Worm (Caenorhabditis elegans) whole organism, L3 larva: Measurements from ENCODE around the gene C05B5.11.

Experiments used
- R02D3.7 ChIP-seq: fragments of 150-350 bp; optimal IDR thresholded peaks from 2 replicates; lab custom pipeline; 2014; ENCODE audit warnings: missing biosample characterization, missing genetic modification characterization
- ZK546.5 ChIP-seq: sonication (generic microtip); optimal IDR thresholded peaks from 2 replicates; lab custom pipeline; 2017; ENCODE audit warnings: missing biosample characterization, missing genetic modification characterization
- aly-2 ChIP-seq: fragments of 150-350 bp; optimal IDR thresholded peaks from 2 replicates; lab custom pipeline; 2014; ENCODE audit warnings: missing biosample characterization, missing genetic modification characterization
- ama-1 ChIP-seq: fragments of 150-350 bp; optimal IDR thresholded peaks from 2 replicates; lab custom pipeline; 2018
- ceh-16 ChIP-seq: sonication (generic microtip); optimal IDR thresholded peaks from 2 replicates; lab custom pipeline; 2017; ENCODE audit warnings: missing biosample characterization, missing genetic modification characterization
- ceh-28 ChIP-seq: fragments of 150-350 bp; optimal IDR thresholded peaks from 2 replicates; lab custom pipeline; 2014; ENCODE audit warnings: missing biosample characterization, missing genetic modification reagents, missing genetic modification characterization
- ceh-82 ChIP-seq: fragments of 150-350 bp; optimal IDR thresholded peaks from 2 replicates; lab custom pipeline; 2014; ENCODE audit warnings: missing biosample characterization, missing genetic modification characterization
- ceh-9 ChIP-seq: sonication (generic microtip); optimal IDR thresholded peaks from 2 replicates; lab custom pipeline; 2018; ENCODE audit warnings: missing biosample characterization, missing genetic modification characterization
- daf-12 ChIP-seq: fragments of 150-350 bp; optimal IDR thresholded peaks from 2 replicates; lab custom pipeline; 2014; ENCODE audit warnings: missing biosample characterization, missing genetic modification reagents, missing genetic modification characterization
- egl-27 ChIP-seq: sonication (generic microtip); optimal IDR thresholded peaks from 4 replicates; lab custom pipeline; 2017; ENCODE audit warnings: missing biosample characterization, missing genetic modification reagents, missing genetic modification characterization
- egl-5 ChIP-seq: fragments of 150-350 bp; optimal IDR thresholded peaks from 2 replicates; lab custom pipeline; 2017; ENCODE audit warnings: missing biosample characterization, missing genetic modification reagents, missing genetic modification characterization, inconsistent platforms
- elt-1 ChIP-seq: fragments of 150-350 bp; optimal IDR thresholded peaks from 2 replicates; lab custom pipeline; 2014; ENCODE audit warnings: missing biosample characterization, missing genetic modification characterization
- elt-2 ChIP-seq: sonication (generic microtip); optimal IDR thresholded peaks from 2 replicates; lab custom pipeline; 2016; ENCODE audit warnings: missing genetic modification reagents, mild to moderate bottlenecking, missing genetic modification characterization, missing compliant biosample characterization
- elt-3 ChIP-seq, 3 experiments: fragments of 150-350 bp in 1 of 3; sonication (generic microtip) in 2 of 3; optimal IDR thresholded peaks; 2 replicates in 2 of 3; 4 replicates in 1 of 3; lab custom pipeline; 2014 to 2017; ENCODE audit warnings: missing biosample characterization in 3 of 3, missing genetic modification characterization in 3 of 3
- eor-1 ChIP-seq, 2 experiments: fragments of 150-350 bp; optimal IDR thresholded peaks; 2 replicates each; lab custom pipeline; 2014 to 2018; ENCODE audit warnings: missing biosample characterization in 2 of 2, missing genetic modification characterization in 2 of 2
- fkh-10 ChIP-seq: sonication (generic microtip); optimal IDR thresholded peaks from 2 replicates; lab custom pipeline; 2017; ENCODE audit warnings: missing biosample characterization, missing genetic modification reagents, missing genetic modification characterization
- fkh-2 ChIP-seq: fragments of 150-350 bp; optimal IDR thresholded peaks from 2 replicates; lab custom pipeline; 2014; ENCODE audit warnings: missing biosample characterization, missing genetic modification reagents, missing genetic modification characterization
- fos-1 ChIP-seq: fragments of 150-350 bp; optimal IDR thresholded peaks from 2 replicates; lab custom pipeline; 2014; ENCODE audit warnings: missing biosample characterization, missing genetic modification characterization
- hmg-11 ChIP-seq: sonication (generic microtip); optimal IDR thresholded peaks from 2 replicates; lab custom pipeline; 2016; ENCODE audit warnings: missing genetic modification characterization, missing compliant biosample characterization
- jun-1 ChIP-seq: fragments of 150-350 bp; optimal IDR thresholded peaks from 2 replicates; lab custom pipeline; 2014; ENCODE audit warnings: missing biosample characterization, missing genetic modification reagents, missing genetic modification characterization
- lin-15B ChIP-seq: fragments of 150-350 bp; optimal IDR thresholded peaks from 2 replicates; lab custom pipeline; 2014; ENCODE audit warnings: missing biosample characterization, missing genetic modification characterization
- lin-39 ChIP-seq: fragments of 150-350 bp; optimal IDR thresholded peaks from 2 replicates; lab custom pipeline; 2018; ENCODE audit warnings: missing biosample characterization, missing genetic modification reagents, missing genetic modification characterization
- lsy-12 ChIP-seq: sonication (generic microtip); optimal IDR thresholded peaks from 2 replicates; lab custom pipeline; 2016; ENCODE audit warnings: mild to moderate bottlenecking, missing genetic modification characterization, missing compliant biosample characterization
- mdl-1 ChIP-seq: fragments of 150-350 bp; optimal IDR thresholded peaks from 2 replicates; lab custom pipeline; 2014; ENCODE audit warnings: missing biosample characterization, missing genetic modification characterization
- nfya-1 ChIP-seq: sonication (generic microtip); optimal IDR thresholded peaks from 2 replicates; lab custom pipeline; 2017; ENCODE audit warnings: missing genetic modification characterization, mild to moderate bottlenecking, missing compliant biosample characterization, antibody characterized with exemption, moderate library complexity; ENCODE audit not compliant: insufficient read depth
- nhr-11 ChIP-seq: fragments of 150-350 bp; optimal IDR thresholded peaks from 2 replicates; lab custom pipeline; 2014; ENCODE audit warnings: missing biosample characterization, missing genetic modification characterization
- nhr-12 ChIP-seq: fragments of 150-350 bp; optimal IDR thresholded peaks from 2 replicates; lab custom pipeline; 2014; ENCODE audit warnings: missing biosample characterization, missing genetic modification characterization
- nhr-23 ChIP-seq: fragments of 150-350 bp; optimal IDR thresholded peaks from 2 replicates; lab custom pipeline; 2014; ENCODE audit warnings: missing biosample characterization, missing genetic modification reagents, missing genetic modification characterization
- nhr-237 ChIP-seq: fragments of 150-350 bp; optimal IDR thresholded peaks from 2 replicates; lab custom pipeline; 2014; ENCODE audit warnings: missing biosample characterization, missing genetic modification characterization
- nhr-25 ChIP-seq: sonication (generic microtip); optimal IDR thresholded peaks from 2 replicates; lab custom pipeline; 2017; ENCODE audit warnings: missing biosample characterization, missing genetic modification characterization
- nhr-28 ChIP-seq: fragments of 150-350 bp; optimal IDR thresholded peaks from 2 replicates; lab custom pipeline; 2014; ENCODE audit warnings: missing biosample characterization, missing genetic modification characterization
- nhr-43 ChIP-seq: sonication (generic microtip); optimal IDR thresholded peaks from 2 replicates; lab custom pipeline; 2016; ENCODE audit warnings: mild to moderate bottlenecking, missing genetic modification characterization, missing compliant biosample characterization; ENCODE audit not compliant: poor library complexity, severe bottlenecking
- nhr-67 ChIP-seq: fragments of 150-350 bp; optimal IDR thresholded peaks from 2 replicates; lab custom pipeline; 2014; ENCODE audit warnings: missing biosample characterization, missing genetic modification characterization
- nhr-76 ChIP-seq: fragments of 150-350 bp; sonication (generic microtip); optimal IDR thresholded peaks from 5 replicates; lab custom pipeline; 2014; ENCODE audit warnings: missing biosample characterization, missing genetic modification characterization
- nhr-77 ChIP-seq: fragments of 150-350 bp; optimal IDR thresholded peaks from 2 replicates; lab custom pipeline; 2014; ENCODE audit warnings: missing biosample characterization, missing genetic modification characterization
- pha-4 ChIP-seq: fragments of 150-350 bp; optimal IDR thresholded peaks from 2 replicates; lab custom pipeline; 2014; ENCODE audit warnings: missing biosample characterization, missing genetic modification reagents, missing genetic modification characterization
- pqm-1 ChIP-seq: fragments of 150-350 bp; optimal IDR thresholded peaks from 2 replicates; lab custom pipeline; 2017; ENCODE audit warnings: missing biosample characterization, missing genetic modification characterization, inconsistent platforms
- sea-2 ChIP-seq: fragments of 150-350 bp; sonication (generic microtip); optimal IDR thresholded peaks from 4 replicates; lab custom pipeline; 2014; ENCODE audit warnings: missing biosample characterization, missing genetic modification reagents, missing genetic modification characterization
- skn-1 ChIP-seq: fragments of 150-350 bp; optimal IDR thresholded peaks from 2 replicates; lab custom pipeline; 2014; ENCODE audit warnings: missing biosample characterization, missing genetic modification characterization
- snpc-4 ChIP-seq: fragments of 150-350 bp; optimal IDR thresholded peaks from 2 replicates; lab custom pipeline; 2014; ENCODE audit warnings: missing biosample characterization, missing genetic modification characterization
- tbx-2 ChIP-seq: sonication (generic microtip); optimal IDR thresholded peaks from 2 replicates; lab custom pipeline; 2016; ENCODE audit warnings: mild to moderate bottlenecking, missing genetic modification characterization, missing compliant biosample characterization
- unc-39 ChIP-seq: sonication (generic microtip); optimal IDR thresholded peaks from 4 replicates; lab custom pipeline; 2017; ENCODE audit warnings: missing biosample characterization, missing genetic modification characterization
- unc-62 ChIP-seq: fragments of 150-350 bp; sonication (generic microtip); optimal IDR thresholded peaks from 4 replicates; lab custom pipeline; 2014; ENCODE audit warnings: missing biosample characterization, missing genetic modification reagents, missing genetic modification characterization
- zag-1 ChIP-seq: fragments of 150-350 bp; optimal IDR thresholded peaks from 2 replicates; lab custom pipeline; 2014; ENCODE audit warnings: missing biosample characterization, missing genetic modification characterization
- ztf-11 ChIP-seq: fragments of 150-350 bp; optimal IDR thresholded peaks from 2 replicates; lab custom pipeline; 2014; ENCODE audit warnings: missing biosample characterization, missing genetic modification characterization
- ztf-4 ChIP-seq: fragments of 150-350 bp; optimal IDR thresholded peaks from 2 replicates; lab custom pipeline; 2014; ENCODE audit warnings: missing biosample characterization, missing genetic modification characterization

C05B5.11 gene

ce11 chrIII:10004213-10004612, at the start of gene C05B5.11:
Gene C05B5.11, plus strand, starts transcription at chrIII:10004513.
- TF ChIP-seq ztf-11 (tag; lab: Kevin White, UChicago) (no peak), nhr-23 (tag; lab: Kevin White, UChicago) (no peak), ceh-28 (tag; lab: Kevin White, UChicago) (no peak), ceh-9 (no peak), tbx-2 (tag; lab: Kevin White, UChicago) (no peak), unc-62 (GFP tag; lab: Kevin White, UChicago) (no peak), hmg-11 (tag; lab: Kevin White, UChicago) (no peak), skn-1 (tag; lab: Kevin White, UChicago) (no peak), zag-1 (tag; lab: Kevin White, UChicago) (no peak), elt-2 (tag; lab: Kevin White, UChicago) (no peak), sea-2 (GFP tag; lab: Kevin White, UChicago) (no peak), ama-1 (lab: Kevin White, UChicago) (no peak)

- TF ChIP-seq egl-5 (tag; lab: Kevin White, UChicago): peak; percentile 11
- no peak for TF ChIP-seq nhr-77
- TF ChIP-seq lin-15B (tag; lab: Kevin White, UChicago): peak; percentile 17
- no peak for TF ChIP-seq fkh-10 (GFP tag; lab: Kevin White, UChicago)
- no peak for TF ChIP-seq unc-39 (tag; lab: Kevin White, UChicago)
- peak; percentile 60 for TF ChIP-seq pha-4
These were observed 48.2 kb upstream of the C05B5.11 start, which contains the start of gene mog-1 for ce11 chrIII:9956123-9956522. Gene mog-1, minus strand, starts transcription at chrIII:9956215.

- TF ChIP-seq hmg-11 (tag; lab: Kevin White, UChicago) (no peak), aly-2 (tag; lab: Kevin White, UChicago) (no peak), elt-3 (tag; optimal IDR thresholded peaks at IDR 0.05; lab: Kevin White, UChicago) (no peak), unc-39 (tag; lab: Kevin White, UChicago) (no peak), skn-1 (tag; lab: Kevin White, UChicago) (no peak), nhr-67 (tag; lab: Kevin White, UChicago) (no peak), mdl-1 (tag; lab: Kevin White, UChicago) (no peak), nhr-11 (tag; lab: Kevin White, UChicago) (no peak), tbx-2 (tag; lab: Kevin White, UChicago) (no peak), fos-1 (tag; lab: Kevin White, UChicago) (peak; percentile 62), lin-15B (tag; lab: Kevin White, UChicago) (no peak), egl-27 (tag; lab: Kevin White, UChicago) (no peak), nhr-237 (tag; lab: Kevin White, UChicago) (no peak), snpc-4 (tag; lab: Kevin White, UChicago) (peak; percentile 3), daf-12 (tag; lab: Kevin White, UChicago) (no peak), sea-2 (GFP tag; lab: Kevin White, UChicago) (no peak), pqm-1 (tag; lab: Kevin White, UChicago) (peak; percentile 50), lsy-12 (tag; lab: Kevin White, UChicago) (no peak), nhr-76 (tag; lab: Kevin White, UChicago) (no peak), fkh-10 (GFP tag; lab: Kevin White, UChicago) (no peak), ZK546.5 (tag; lab: Kevin White, UChicago) (no peak), jun-1 (tag; lab: Kevin White, UChicago) (peak; percentile 66), ztf-11 (tag; lab: Kevin White, UChicago) (no peak), nhr-28 (tag; lab: Kevin White, UChicago) (no peak), nfya-1 (tag; lab: Kevin White, UChicago) (peak; percentile 20), ceh-9 (no peak), nhr-23 (tag; lab: Kevin White, UChicago) (no peak), egl-5 (tag; lab: Kevin White, UChicago) (no peak), eor-1 (tag; optimal IDR thresholded peaks at IDR 0.05; lab: Kevin White, UChicago) (no peak), lin-39 (tag; lab: Kevin White, UChicago) (no peak), elt-2 (tag; lab: Kevin White, UChicago) (peak; percentile 52), fkh-2 (no peak), nhr-43 (no peak), nhr-25 (tag; lab: Kevin White, UChicago) (no peak), R02D3.7 (tag; lab: Kevin White, UChicago) (no peak), ama-1 (lab: Kevin White, UChicago) (no peak), nhr-77 (no peak), elt-1 (tag; lab: Kevin White, UChicago) (no peak), ceh-16 (no peak), ztf-4 (tag; lab: Kevin White, UChicago) (no peak), ceh-28 (tag; lab: Kevin White, UChicago) (peak; percentile 40), unc-62 (GFP tag; lab: Kevin White, UChicago) (no peak), zag-1 (tag; lab: Kevin White, UChicago) (no peak), ceh-82 (no peak), nhr-12 (tag; lab: Kevin White, UChicago) (no peak), pha-4 (peak; percentile 39)
These were observed 47.5 kb upstream of the C05B5.11 start, which contains the start of gene alx-1 for ce11 chrIII:9956665-9957401. Gene alx-1, plus strand, starts transcription at chrIII:9957351.
